Worm (Caenorhabditis elegans) whole organism, L3 larva: Measurements from ENCODE around the gene C07A12.7.

ENCODE experiments used
- R02D3.7 ChIP-seq: fragments of 150-350 bp; optimal IDR thresholded peaks from 2 replicates; lab custom pipeline; 2014; ENCODE audit warnings: missing biosample characterization, missing genetic modification characterization
- aly-2 ChIP-seq: fragments of 150-350 bp; optimal IDR thresholded peaks from 2 replicates; lab custom pipeline; 2014; ENCODE audit warnings: missing biosample characterization, missing genetic modification characterization
- ama-1 ChIP-seq: fragments of 150-350 bp; optimal IDR thresholded peaks from 2 replicates; lab custom pipeline; 2018
- ceh-28 ChIP-seq: fragments of 150-350 bp; optimal IDR thresholded peaks from 2 replicates; lab custom pipeline; 2014; ENCODE audit warnings: missing biosample characterization, missing genetic modification reagents, missing genetic modification characterization
- ceh-82 ChIP-seq: fragments of 150-350 bp; optimal IDR thresholded peaks from 2 replicates; lab custom pipeline; 2014; ENCODE audit warnings: missing biosample characterization, missing genetic modification characterization
- ceh-9 ChIP-seq: sonication (generic microtip); optimal IDR thresholded peaks from 2 replicates; lab custom pipeline; 2018; ENCODE audit warnings: missing biosample characterization, missing genetic modification characterization
- daf-12 ChIP-seq: fragments of 150-350 bp; optimal IDR thresholded peaks from 2 replicates; lab custom pipeline; 2014; ENCODE audit warnings: missing biosample characterization, missing genetic modification reagents, missing genetic modification characterization
- egl-27 ChIP-seq: sonication (generic microtip); optimal IDR thresholded peaks from 4 replicates; lab custom pipeline; 2017; ENCODE audit warnings: missing biosample characterization, missing genetic modification reagents, missing genetic modification characterization
- egl-5 ChIP-seq: fragments of 150-350 bp; optimal IDR thresholded peaks from 2 replicates; lab custom pipeline; 2017; ENCODE audit warnings: missing biosample characterization, missing genetic modification reagents, missing genetic modification characterization, inconsistent platforms
- elt-1 ChIP-seq: fragments of 150-350 bp; optimal IDR thresholded peaks from 2 replicates; lab custom pipeline; 2014; ENCODE audit warnings: missing biosample characterization, missing genetic modification characterization
- elt-2 ChIP-seq: sonication (generic microtip); optimal IDR thresholded peaks from 2 replicates; lab custom pipeline; 2016; ENCODE audit warnings: missing genetic modification reagents, mild to moderate bottlenecking, missing genetic modification characterization, missing compliant biosample characterization
- elt-3 ChIP-seq, 3 experiments: fragments of 150-350 bp in 1 of 3; sonication (generic microtip) in 2 of 3; optimal IDR thresholded peaks; 2 replicates in 2 of 3; 4 replicates in 1 of 3; lab custom pipeline; 2014 to 2017; ENCODE audit warnings: missing biosample characterization in 3 of 3, missing genetic modification characterization in 3 of 3
- fkh-10 ChIP-seq: sonication (generic microtip); optimal IDR thresholded peaks from 2 replicates; lab custom pipeline; 2017; ENCODE audit warnings: missing biosample characterization, missing genetic modification reagents, missing genetic modification characterization
- fkh-2 ChIP-seq: fragments of 150-350 bp; optimal IDR thresholded peaks from 2 replicates; lab custom pipeline; 2014; ENCODE audit warnings: missing biosample characterization, missing genetic modification reagents, missing genetic modification characterization
- fos-1 ChIP-seq: fragments of 150-350 bp; optimal IDR thresholded peaks from 2 replicates; lab custom pipeline; 2014; ENCODE audit warnings: missing biosample characterization, missing genetic modification characterization
- jun-1 ChIP-seq: fragments of 150-350 bp; optimal IDR thresholded peaks from 2 replicates; lab custom pipeline; 2014; ENCODE audit warnings: missing biosample characterization, missing genetic modification reagents, missing genetic modification characterization
- lin-39 ChIP-seq: fragments of 150-350 bp; optimal IDR thresholded peaks from 2 replicates; lab custom pipeline; 2018; ENCODE audit warnings: missing biosample characterization, missing genetic modification reagents, missing genetic modification characterization
- lsy-12 ChIP-seq: sonication (generic microtip); optimal IDR thresholded peaks from 2 replicates; lab custom pipeline; 2016; ENCODE audit warnings: mild to moderate bottlenecking, missing genetic modification characterization, missing compliant biosample characterization
- mdl-1 ChIP-seq: fragments of 150-350 bp; optimal IDR thresholded peaks from 2 replicates; lab custom pipeline; 2014; ENCODE audit warnings: missing biosample characterization, missing genetic modification characterization
- mml-1 ChIP-seq: fragments of 150-350 bp; sonication (generic microtip); optimal IDR thresholded peaks from 3 replicates; lab custom pipeline; 2014; ENCODE audit warnings: missing biosample characterization, missing genetic modification characterization
- nfya-1 ChIP-seq: sonication (generic microtip); optimal IDR thresholded peaks from 2 replicates; lab custom pipeline; 2017; ENCODE audit warnings: missing genetic modification characterization, mild to moderate bottlenecking, missing compliant biosample characterization, antibody characterized with exemption, moderate library complexity; ENCODE audit not compliant: insufficient read depth
- nhr-12 ChIP-seq: fragments of 150-350 bp; optimal IDR thresholded peaks from 2 replicates; lab custom pipeline; 2014; ENCODE audit warnings: missing biosample characterization, missing genetic modification characterization
- nhr-23 ChIP-seq: fragments of 150-350 bp; optimal IDR thresholded peaks from 2 replicates; lab custom pipeline; 2014; ENCODE audit warnings: missing biosample characterization, missing genetic modification reagents, missing genetic modification characterization
- nhr-237 ChIP-seq: fragments of 150-350 bp; optimal IDR thresholded peaks from 2 replicates; lab custom pipeline; 2014; ENCODE audit warnings: missing biosample characterization, missing genetic modification characterization
- nhr-25 ChIP-seq: sonication (generic microtip); optimal IDR thresholded peaks from 2 replicates; lab custom pipeline; 2017; ENCODE audit warnings: missing biosample characterization, missing genetic modification characterization
- nhr-28 ChIP-seq: fragments of 150-350 bp; optimal IDR thresholded peaks from 2 replicates; lab custom pipeline; 2014; ENCODE audit warnings: missing biosample characterization, missing genetic modification characterization
- nhr-43 ChIP-seq: sonication (generic microtip); optimal IDR thresholded peaks from 2 replicates; lab custom pipeline; 2016; ENCODE audit warnings: mild to moderate bottlenecking, missing genetic modification characterization, missing compliant biosample characterization; ENCODE audit not compliant: poor library complexity, severe bottlenecking
- nhr-67 ChIP-seq: fragments of 150-350 bp; optimal IDR thresholded peaks from 2 replicates; lab custom pipeline; 2014; ENCODE audit warnings: missing biosample characterization, missing genetic modification characterization
- nhr-76 ChIP-seq: fragments of 150-350 bp; sonication (generic microtip); optimal IDR thresholded peaks from 5 replicates; lab custom pipeline; 2014; ENCODE audit warnings: missing biosample characterization, missing genetic modification characterization
- nhr-77 ChIP-seq: fragments of 150-350 bp; optimal IDR thresholded peaks from 2 replicates; lab custom pipeline; 2014; ENCODE audit warnings: missing biosample characterization, missing genetic modification characterization
- pha-4 ChIP-seq: fragments of 150-350 bp; optimal IDR thresholded peaks from 2 replicates; lab custom pipeline; 2014; ENCODE audit warnings: missing biosample characterization, missing genetic modification reagents, missing genetic modification characterization
- pqm-1 ChIP-seq: fragments of 150-350 bp; optimal IDR thresholded peaks from 2 replicates; lab custom pipeline; 2017; ENCODE audit warnings: missing biosample characterization, missing genetic modification characterization, inconsistent platforms
- sea-2 ChIP-seq: fragments of 150-350 bp; sonication (generic microtip); optimal IDR thresholded peaks from 4 replicates; lab custom pipeline; 2014; ENCODE audit warnings: missing biosample characterization, missing genetic modification reagents, missing genetic modification characterization
- skn-1 ChIP-seq: fragments of 150-350 bp; optimal IDR thresholded peaks from 2 replicates; lab custom pipeline; 2014; ENCODE audit warnings: missing biosample characterization, missing genetic modification characterization
- snpc-4 ChIP-seq: fragments of 150-350 bp; optimal IDR thresholded peaks from 2 replicates; lab custom pipeline; 2014; ENCODE audit warnings: missing biosample characterization, missing genetic modification characterization
- tbx-2 ChIP-seq: sonication (generic microtip); optimal IDR thresholded peaks from 2 replicates; lab custom pipeline; 2016; ENCODE audit warnings: mild to moderate bottlenecking, missing genetic modification characterization, missing compliant biosample characterization
- unc-39 ChIP-seq: sonication (generic microtip); optimal IDR thresholded peaks from 4 replicates; lab custom pipeline; 2017; ENCODE audit warnings: missing biosample characterization, missing genetic modification characterization
- unc-62 ChIP-seq: fragments of 150-350 bp; sonication (generic microtip); optimal IDR thresholded peaks from 4 replicates; lab custom pipeline; 2014; ENCODE audit warnings: missing biosample characterization, missing genetic modification reagents, missing genetic modification characterization
- ztf-11 ChIP-seq: fragments of 150-350 bp; optimal IDR thresholded peaks from 2 replicates; lab custom pipeline; 2014; ENCODE audit warnings: missing biosample characterization, missing genetic modification characterization

C07A12.7 gene

ce11 chrX:4532160-4532741 lies 10.3 kb upstream of the C07A12.7 start, which contains the start of gene nhr-35:
Gene nhr-35 (plus strand): TSS chrX:4532691.
- TF ChIP-seq nhr-67 (tag; lab: Kevin White, UChicago) (no peak), ztf-11 (tag; lab: Kevin White, UChicago) (no peak), unc-62 (peak; percentile 77), nhr-76 (tag; lab: Kevin White, UChicago) (no peak), lsy-12 (tag; lab: Kevin White, UChicago) (peak; percentile 66), tbx-2 (tag; lab: Kevin White, UChicago) (peak; percentile 29), mdl-1 (peak; percentile 55), ceh-9 (tag; lab: Kevin White, UChicago) (no peak), nhr-25 (tag; lab: Kevin White, UChicago) (peak; percentile 72), fkh-2 (tag; lab: Kevin White, UChicago) (no peak), elt-2 (tag; lab: Kevin White, UChicago) (peak; percentile 97), unc-39 (no peak), R02D3.7 (tag; lab: Kevin White, UChicago) (no peak), elt-1 (tag; lab: Kevin White, UChicago) (no peak), nfya-1 (tag; lab: Kevin White, UChicago) (peak; percentile 39), ceh-28 (tag; lab: Kevin White, UChicago) (peak; percentile 23), fos-1 (tag; lab: Kevin White, UChicago) (no peak), ceh-82 (tag; lab: Kevin White, UChicago) (no peak), lin-39 (tag; lab: Kevin White, UChicago) (peak; percentile 11), egl-27 (tag; lab: Kevin White, UChicago) (no peak), nhr-43 (tag; lab: Kevin White, UChicago) (peak; percentile 93), egl-5 (tag; lab: Kevin White, UChicago) (peak; percentile 41), snpc-4 (tag; lab: Kevin White, UChicago) (no peak), skn-1 (tag; lab: Kevin White, UChicago) (peak; percentile 52), nhr-77 (no peak), nhr-237 (no peak), mml-1 (tag; lab: Kevin White, UChicago) (peak; percentile 62), nhr-12 (no peak), pha-4 (tag; lab: Kevin White, UChicago) (peak; percentile 44), pqm-1 (peak; percentile 97), nhr-28 (tag; lab: Kevin White, UChicago) (no peak), fkh-10 (GFP tag; lab: Kevin White, UChicago) (no peak), aly-2 (no peak), elt-3 (tag; optimal IDR thresholded peaks at IDR 0.05; lab: Kevin White, UChicago) (no peak), daf-12 (tag; lab: Kevin White, UChicago) (no peak), nhr-23 (tag; lab: Kevin White, UChicago) (peak; percentile 48), ama-1 (lab: Kevin White, UChicago) (peak; percentile 26), sea-2 (no peak), jun-1 (peak; percentile 72)

- TF ChIP-seq lsy-12 (tag; lab: Kevin White, UChicago) (no peak), fkh-2 (tag; lab: Kevin White, UChicago) (no peak), ceh-9 (tag; lab: Kevin White, UChicago) (no peak), nhr-237 (no peak), pqm-1 (peak; percentile 36), elt-2 (tag; lab: Kevin White, UChicago) (peak; percentile 80), elt-3 (tag; optimal IDR thresholded peaks at IDR 0.05; lab: Kevin White, UChicago) (no peak), elt-1 (tag; lab: Kevin White, UChicago) (peak; percentile 54), jun-1 (peak; percentile 37), snpc-4 (tag; lab: Kevin White, UChicago) (no peak), ceh-28 (tag; lab: Kevin White, UChicago) (no peak), unc-39 (no peak), pha-4 (tag; lab: Kevin White, UChicago) (peak; percentile 5), mml-1 (tag; lab: Kevin White, UChicago) (peak; percentile 95), nhr-43 (tag; lab: Kevin White, UChicago) (no peak)
Observed at ce11 chrX:4530426-4531044, 8.6 kb upstream of the C07A12.7 start.
